Worm (Caenorhabditis elegans) whole organism, L4 larva: ENCODE results near the gene C08F8.3.

Source experiments
- F10B5.3 ChIP-seq: sonication (generic microtip); optimal IDR thresholded peaks from 2 replicates; lab custom pipeline; 2016; ENCODE audit warnings: mild to moderate bottlenecking, missing genetic modification characterization, missing compliant biosample characterization
- F44E2.7 ChIP-seq: fragments of 200-800 bp; sonication (Bioruptor generic); IDR thresholded peaks from 2 replicates; pipeline ENCODE4 v2.1.2; 2022; ENCODE audit warnings: missing genetic modification characterization, missing compliant biosample characterization
- Y75B8A.6 ChIP-seq: fragments of 200-800 bp; sonication (Bioruptor generic); IDR thresholded peaks from 2 replicates; pipeline ENCODE4 v1.3.6; 2022; ENCODE audit warnings: missing genetic modification reagents, missing genetic modification characterization, missing compliant biosample characterization
- aha-1 ChIP-seq: fragments of 150-350 bp; peaks from one replicate; lab custom pipeline; 2014; ENCODE audit warnings: missing biosample characterization, missing genetic modification characterization
- ama-1 ChIP-seq: fragments of 150-350 bp; optimal IDR thresholded peaks from 2 replicates; lab custom pipeline; 2014; ENCODE audit warnings: inconsistent platforms, mixed read lengths
- arid-1 ChIP-seq: fragments of 200-800 bp; sonication (Bioruptor generic); conservative IDR thresholded peaks from 2 replicates; pipeline ENCODE4 v1.3.6; 2022; ENCODE audit warnings: missing genetic modification reagents, missing genetic modification characterization, missing compliant biosample characterization
- ceh-82 ChIP-seq: sonication (generic microtip); optimal IDR thresholded peaks from 2 replicates; lab custom pipeline; 2017; ENCODE audit warnings: missing biosample characterization, missing genetic modification characterization
- dmd-6 ChIP-seq: fragments of 200-800 bp; sonication (Bioruptor generic); IDR thresholded peaks from 2 replicates; pipeline ENCODE4 v1.3.6; 2022; ENCODE audit warnings: missing genetic modification reagents, missing genetic modification characterization, missing compliant biosample characterization
- dmd-8 ChIP-seq: fragments of 200-800 bp; sonication (Bioruptor generic); IDR thresholded peaks from 2 replicates; pipeline ENCODE4 v1.3.6; 2022; ENCODE audit warnings: missing genetic modification characterization, missing compliant biosample characterization
- dmd-9 ChIP-seq: fragments of 200-800 bp; sonication (Bioruptor generic); IDR thresholded peaks from 2 replicates; pipeline ENCODE4 v1.3.6; 2022; ENCODE audit warnings: missing genetic modification reagents, missing genetic modification characterization, missing compliant biosample characterization
- dpl-1 ChIP-seq: fragments of 150-350 bp; optimal IDR thresholded peaks from 2 replicates; lab custom pipeline; 2014; ENCODE audit warnings: missing biosample characterization, missing genetic modification reagents, missing genetic modification characterization
- dve-1 ChIP-seq: sonication (generic microtip); optimal IDR thresholded peaks from 2 replicates; lab custom pipeline; 2017; ENCODE audit warnings: antibody characterized with exemption, mild to moderate bottlenecking, missing genetic modification characterization, missing compliant biosample characterization; ENCODE audit not compliant: insufficient read depth
- egl-43 ChIP-seq: fragments of 200-800 bp; sonication (Bioruptor generic); IDR thresholded peaks from 2 replicates; pipeline ENCODE4 v1.3.6; 2022; ENCODE audit warnings: missing genetic modification reagents, missing genetic modification characterization, missing compliant biosample characterization
- fos-1 ChIP-seq: fragments of 150-350 bp; optimal IDR thresholded peaks from 2 replicates; lab custom pipeline; 2014; ENCODE audit warnings: missing biosample characterization, missing genetic modification characterization
- hlh-30 ChIP-seq: sonication (generic microtip); optimal IDR thresholded peaks from 2 replicates; lab custom pipeline; 2017; ENCODE audit warnings: antibody characterized with exemption, mild to moderate bottlenecking, missing genetic modification characterization, missing compliant biosample characterization; ENCODE audit not compliant: insufficient read depth
- jun-1 ChIP-seq: fragments of 150-350 bp; optimal IDR thresholded peaks from 2 replicates; lab custom pipeline; 2014; ENCODE audit warnings: missing biosample characterization, missing genetic modification reagents, missing genetic modification characterization
- lin-38 ChIP-seq: fragments of 200-800 bp; sonication (Bioruptor generic); IDR thresholded peaks from 2 replicates; pipeline ENCODE4 v1.3.6; 2022; ENCODE audit warnings: missing genetic modification reagents, missing genetic modification characterization, missing compliant biosample characterization
- lir-3 ChIP-seq: sonication (generic microtip); optimal IDR thresholded peaks from 2 replicates; lab custom pipeline; 2016; ENCODE audit warnings: mild to moderate bottlenecking, missing genetic modification characterization, missing compliant biosample characterization
- lsy-2 ChIP-seq, 2 experiments: fragments of 150-350 bp in 1 of 2; sonication (generic microtip) in 1 of 2; optimal IDR thresholded peaks; 2 replicates each; lab custom pipeline; 2014 to 2017; ENCODE audit warnings: missing biosample characterization in 2 of 2, missing genetic modification characterization in 2 of 2
- mdl-1 ChIP-seq, 2 experiments: fragments of 150-350 bp in 1 of 2; sonication (generic microtip) in 1 of 2; optimal IDR thresholded peaks; 2 replicates each; lab custom pipeline; 2014 to 2017; ENCODE audit warnings: missing biosample characterization in 2 of 2, missing genetic modification characterization in 2 of 2
- mdt-29 ChIP-seq: fragments of 200-800 bp; sonication (Bioruptor generic); IDR thresholded peaks from 2 replicates; pipeline ENCODE4 v1.3.6; 2022; ENCODE audit warnings: missing genetic modification reagents, missing genetic modification characterization, missing compliant biosample characterization
- mep-1 ChIP-seq: fragments of 150-350 bp; sonication (generic microtip); optimal IDR thresholded peaks from 3 replicates; lab custom pipeline; 2014; ENCODE audit warnings: missing biosample characterization, missing genetic modification characterization
- mes-2 ChIP-seq: sonication (generic microtip); optimal IDR thresholded peaks from 2 replicates; lab custom pipeline; 2016; ENCODE audit warnings: missing genotype, mild to moderate bottlenecking, missing genetic modification characterization, missing compliant biosample characterization; ENCODE audit not compliant: poor library complexity, severe bottlenecking
- mxl-2 ChIP-seq: fragments of 200-800 bp; sonication (Bioruptor generic); conservative IDR thresholded peaks from 2 replicates; pipeline ENCODE4 v1.3.6; 2022; ENCODE audit warnings: missing genetic modification reagents, missing genetic modification characterization, missing compliant biosample characterization
- nhr-10 ChIP-seq: fragments of 150-350 bp; optimal IDR thresholded peaks from 2 replicates; lab custom pipeline; 2014; ENCODE audit warnings: missing biosample characterization, missing genetic modification characterization
- nhr-102 ChIP-seq: sonication (generic microtip); optimal IDR thresholded peaks from 2 replicates; lab custom pipeline; 2016; ENCODE audit warnings: mild to moderate bottlenecking, missing genetic modification characterization, moderate library complexity, missing compliant biosample characterization
- nhr-11 ChIP-seq: fragments of 150-350 bp; optimal IDR thresholded peaks from 2 replicates; lab custom pipeline; 2014; ENCODE audit warnings: missing biosample characterization, missing genetic modification characterization
- nhr-237 ChIP-seq: sonication (generic microtip); optimal IDR thresholded peaks from 2 replicates; lab custom pipeline; 2017; ENCODE audit warnings: missing biosample characterization, missing genetic modification characterization
- nhr-28 ChIP-seq: fragments of 150-350 bp; optimal IDR thresholded peaks from 2 replicates; lab custom pipeline; 2014; ENCODE audit warnings: missing biosample characterization, missing genetic modification characterization
- nhr-42 ChIP-seq: fragments of 200-800 bp; sonication (Bioruptor generic); IDR thresholded peaks from 2 replicates; pipeline ENCODE4 v1.3.6; 2022; ENCODE audit warnings: missing genetic modification characterization, missing compliant biosample characterization
- pqm-1 ChIP-seq: sonication (generic microtip); optimal IDR thresholded peaks from 2 replicates; lab custom pipeline; 2017; ENCODE audit warnings: missing biosample characterization, missing genetic modification characterization
- saeg-2 ChIP-seq: fragments of 200-800 bp; sonication (Bioruptor generic); IDR thresholded peaks from 2 replicates; pipeline ENCODE4 v1.3.6; 2022; ENCODE audit warnings: missing genetic modification reagents, missing genetic modification characterization, missing compliant biosample characterization
- set-16 ChIP-seq: fragments of 200-800 bp; sonication (Bioruptor generic); IDR thresholded peaks from 2 replicates; pipeline ENCODE4 v1.3.6; 2022; ENCODE audit warnings: missing genetic modification reagents, missing genetic modification characterization, missing compliant biosample characterization
- skn-1 ChIP-seq: fragments of 150-350 bp; optimal IDR thresholded peaks from 2 replicates; lab custom pipeline; 2014; ENCODE audit warnings: missing biosample characterization, missing genetic modification characterization
- snpc-1.2 ChIP-seq: fragments of 200-800 bp; sonication (Bioruptor generic); IDR thresholded peaks from 2 replicates; pipeline ENCODE4 v1.3.6; 2022; ENCODE audit warnings: missing genetic modification reagents, missing genetic modification characterization, missing compliant biosample characterization
- snpc-4 ChIP-seq: fragments of 150-350 bp; optimal IDR thresholded peaks from 2 replicates; lab custom pipeline; 2014; ENCODE audit warnings: missing biosample characterization, missing genetic modification characterization
- spr-3 ChIP-seq: fragments of 200-800 bp; sonication (Bioruptor generic); optimal IDR thresholded peaks from 2 replicates; lab custom pipeline; 2018; ENCODE audit warnings: mild to moderate bottlenecking, missing genetic modification characterization, missing compliant biosample characterization
- tag-97 ChIP-seq: fragments of 200-800 bp; sonication (Bioruptor generic); IDR thresholded peaks from 2 replicates; pipeline ENCODE4 v1.3.6; 2022; ENCODE audit warnings: missing genetic modification characterization, missing compliant biosample characterization
- unc-39 ChIP-seq: sonication (generic microtip); optimal IDR thresholded peaks from 2 replicates; lab custom pipeline; 2017; ENCODE audit warnings: missing biosample characterization, missing genetic modification characterization
- unc-62 ChIP-seq, 3 experiments: fragments of 150-350 bp in 1 of 3; sonication (generic microtip); optimal IDR thresholded peaks in 2 of 3; peaks in 1 of 3; 1 replicate in 1 of 3; 2 replicates in 2 of 3; lab custom pipeline; 2014 to 2017; ENCODE audit warnings: missing biosample characterization in 3 of 3, missing genetic modification characterization in 3 of 3, missing genetic modification reagents in 3 of 3, missing genotype in 1 of 3
- zfp-2 ChIP-seq: sonication (generic microtip); optimal IDR thresholded peaks from 2 replicates; lab custom pipeline; 2016; ENCODE audit warnings: mild to moderate bottlenecking, missing genetic modification characterization, missing compliant biosample characterization
- zfp-3 ChIP-seq: fragments of 200-800 bp; sonication (Bioruptor generic); conservative IDR thresholded peaks from 2 replicates; pipeline ENCODE4 v1.3.6; 2022; ENCODE audit warnings: missing genetic modification reagents, missing genetic modification characterization, missing compliant biosample characterization
- ztf-11 ChIP-seq: fragments of 150-350 bp; optimal IDR thresholded peaks from 2 replicates; lab custom pipeline; 2014; ENCODE audit warnings: missing biosample characterization, missing genetic modification characterization

Gene C08F8.3

ce11 chrIV:11118837-11119491 lies 35.9 kb upstream of the C08F8.3 start, which contains the start of the genes imp-2 and enpl-1 (continued):
- TF ChIP-seq ztf-11 (no peak), arid-1 (GFP tag; lab: Robert Waterston, UW) (peak; percentile 71), mxl-2 (no peak), mes-2 (tag; lab: Kevin White, UChicago) (peak; percentile 83), skn-1 (no peak), snpc-4 (tag; lab: Kevin White, UChicago) (no peak), egl-43 (GFP tag; lab: Robert Waterston, UW) (peak; percentile 86), jun-1 (tag; lab: Kevin White, UChicago) (peak; percentile 71), zfp-2 (tag; lab: Kevin White, UChicago) (peak; percentile 16), unc-39 (tag; lab: Kevin White, UChicago) (no peak), lsy-2 (tag; optimal IDR thresholded peaks at IDR 0.05; lab: Kevin White, UChicago) (peak; percentile 85 to 96), dve-1 (peak; percentile 93), hlh-30 (tag; lab: Kevin White, UChicago) (peak; percentile 92), dmd-9 (GFP tag; lab: Robert Waterston, UW) (peak; percentile 55; the same call in 1 of the 2 replicates), nhr-11 (tag; lab: Kevin White, UChicago) (peak; percentile 83), dpl-1 (GFP tag; lab: Kevin White, UChicago) (peak; percentile 78), dmd-6 (GFP tag; lab: Robert Waterston, UW) (peak; percentile 88), F10B5.3 (tag; lab: Kevin White, UChicago) (peak; percentile 69), dmd-8 (GFP tag; lab: Robert Waterston, UW) (0 out of 2 replicates have a peak, but pooled peaks have one; percentile 53), ceh-82 (tag; lab: Kevin White, UChicago) (no peak), nhr-42 (GFP tag; lab: Robert Waterston, UW) (peak; percentile 58; the same call in 1 of the 2 replicates), lir-3 (tag; lab: Kevin White, UChicago) (peak; percentile 2), mdl-1 (tag; optimal IDR thresholded peaks at IDR 0.05; lab: Kevin White, UChicago) (peak; percentile 71 to 98), unc-62 (GFP tag; optimal IDR thresholded peaks at IDR 0.05 in 1 of 2; lab: Kevin White, UChicago) (peak in 1 of 2 experiments; percentile 96), unc-62 (tag; optimal IDR thresholded peaks at IDR 0.05; lab: Kevin White, UChicago) (no peak), ama-1 (lab: Kevin White, UChicago) (peak; percentile 21), F44E2.7 (GFP tag; lab: Robert Waterston, UW) (no peak), snpc-1.2 (GFP tag; lab: Robert Waterston, UW) (no peak), mdt-29 (peak; percentile 60; the same call in 1 of the 2 replicates), spr-3 (GFP tag; lab: Kevin White, UChicago) (peak; percentile 11), tag-97 (no peak), aha-1 (tag; lab: Kevin White, UChicago) (peak; percentile 87), zfp-3 (0 out of 2 replicates have a peak, but pooled peaks have one; percentile 13), nhr-237 (tag; lab: Kevin White, UChicago) (no peak), Y75B8A.6 (GFP tag; lab: Robert Waterston, UW) (no peak), mep-1 (tag; lab: Kevin White, UChicago) (peak; percentile 96), set-16 (peak; percentile 67), nhr-10 (tag; lab: Kevin White, UChicago) (peak; percentile 30), lin-38 (peak; percentile 80)

ce11 chrIV:11119972-11120562 lies 34.8 kb upstream of the C08F8.3 start:
- TF ChIP-seq nhr-28 (peak; percentile 17), nhr-102 (tag; lab: Kevin White, UChicago) (no peak), spr-3 (GFP tag; lab: Kevin White, UChicago) (no peak), fos-1 (tag; lab: Kevin White, UChicago) (no peak), pqm-1 (no peak), saeg-2 (GFP tag; lab: Robert Waterston, UW) (no peak), mdl-1 (tag; optimal IDR thresholded peaks at IDR 0.05; lab: Kevin White, UChicago) (no peak)
